Fruit fly (Drosophila melanogaster): ENCODE measurements around the gene CG44038.

The CG44038 gene

DNA sequence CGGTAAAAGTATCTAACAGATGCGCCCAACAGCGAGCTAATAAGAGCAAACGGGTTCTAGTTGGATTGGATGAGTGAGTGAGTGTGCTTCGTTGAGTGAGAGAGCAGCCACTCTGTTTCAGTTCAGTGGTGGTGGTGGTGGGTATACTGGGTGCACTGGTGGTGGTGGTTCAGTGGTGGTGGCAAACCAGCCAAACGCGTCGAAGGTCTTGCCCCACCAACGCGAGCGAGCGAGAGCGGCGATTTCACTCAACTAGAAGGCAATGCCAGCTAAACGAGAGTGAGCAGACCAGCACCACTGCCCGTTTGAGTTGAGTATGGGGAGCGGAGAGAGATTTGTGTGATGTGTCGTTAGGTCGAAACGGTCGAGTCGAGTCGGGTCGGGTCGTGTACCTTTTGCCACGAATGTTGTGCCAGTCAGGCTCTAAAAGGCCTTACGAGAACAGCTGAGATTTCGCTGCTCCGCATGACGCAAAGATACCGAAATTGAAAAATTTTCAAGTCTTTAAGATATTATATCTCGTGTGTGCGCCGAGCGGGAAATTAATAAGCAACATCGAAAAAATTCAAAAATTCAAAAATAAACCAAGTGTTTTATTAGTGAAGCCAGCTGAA is 20.1 kb downstream of the CG44038 start (continued):
- TF ChIP-seq Nf-YC (tag; optimal IDR thresholded peaks at IDR 0.05), result peak; percentile 98
- TF ChIP-seq CG11247 (GFP tag; IDR thresholded peaks at IDR 0.05), result no peak
- peak; percentile 70 for TF ChIP-seq Scr (GFP tag; IDR thresholded peaks at IDR 0.05; ENCODE audit: partially characterized antibody)
- TF ChIP-seq sob (GFP tag; IDR thresholded peaks at IDR 0.05), result peak; percentile 42; the same call in 1 of the 2 replicates
- peak in 1 of 2 experiments; percentile 98 for TF ChIP-seq Hr78 (GFP tag; optimal IDR thresholded peaks at IDR 0.05)
- no peak for TF ChIP-seq CG11696 (GFP tag; IDR thresholded peaks at IDR 0.05)
- peak; percentile 54 for TF ChIP-seq CTCF (GFP tag; optimal IDR thresholded peaks at IDR 0.05)
- peak; percentile 65 for TF ChIP-seq ato (GFP tag; IDR thresholded peaks at IDR 0.05; ENCODE audit: partially characterized antibody)
- TF ChIP-seq sna (GFP tag; IDR thresholded peaks at IDR 0.05; ENCODE audit: partially characterized antibody), result peak; percentile 53
- TF ChIP-seq CG3838 (GFP tag; optimal IDR thresholded peaks at IDR 0.05), result no peak
- peak; percentile 55; the same call in 1 of the 3 replicates for TF ChIP-seq CG16813 (GFP tag; IDR thresholded peaks at IDR 0.05; ENCODE audit: partially characterized antibody)
- no peak for TF ChIP-seq Tbp (GFP tag; optimal IDR thresholded peaks at IDR 0.05)
- no peak for TF ChIP-seq Sry-β (GFP tag; optimal IDR thresholded peaks at IDR 0.05)
- no peak for TF ChIP-seq peb (GFP tag; IDR thresholded peaks at IDR 0.05)
- TF ChIP-seq Adf1 (GFP tag; IDR thresholded peaks at IDR 0.05), result peak; percentile 48; the same call in 1 of the 2 replicates
- peak; percentile 42 for TF ChIP-seq jing (GFP tag; optimal IDR thresholded peaks at IDR 0.05)
- peak; percentile 14 for TF ChIP-seq HmgZ (tag; optimal IDR thresholded peaks at IDR 0.05)
- peak; percentile 72 for TF ChIP-seq Drgx (GFP tag; IDR thresholded peaks at IDR 0.05)
- TF ChIP-seq danr (GFP tag; IDR thresholded peaks at IDR 0.05), result no peak
- TF ChIP-seq CG12071 (GFP tag; optimal IDR thresholded peaks at IDR 0.05), result peak; percentile 66
- TF ChIP-seq chinmo (GFP tag; IDR thresholded peaks at IDR 0.05; ENCODE audit: partially characterized antibody), result peak; percentile 93
- TF ChIP-seq Awh (GFP tag; IDR thresholded peaks at IDR 0.05), result no peak
- peak; percentile 46; the same call in 1 of the 3 replicates for TF ChIP-seq zen2 (GFP tag; IDR thresholded peaks at IDR 0.05; ENCODE audit: partially characterized antibody)
- TF ChIP-seq inv (GFP tag; IDR thresholded peaks at IDR 0.05; ENCODE audit: partially characterized antibody), result peak; percentile 69; the same call in 1 of the 2 replicates
- peak; percentile 89 for TF ChIP-seq CG6175 (GFP tag; IDR thresholded peaks at IDR 0.05)
- no peak for TF ChIP-seq lbe (GFP tag; optimal IDR thresholded peaks at IDR 0.05)
- no peak for TF ChIP-seq Hey (tag; optimal IDR thresholded peaks at IDR 0.05)
- no peak for TF ChIP-seq CG13624 (GFP tag; optimal IDR thresholded peaks at IDR 0.05)
- no peak for TF ChIP-seq Optix (GFP tag; IDR thresholded peaks at IDR 0.05)
- peak; percentile 99 for TF ChIP-seq Nf-YB (GFP tag; optimal IDR thresholded peaks at IDR 0.05)
- TF ChIP-seq nerfin-2 (GFP tag; IDR thresholded peaks at IDR 0.05; ENCODE audit: partially characterized antibody), result peak; percentile 65; the same call in 1 of the 2 replicates
- TF ChIP-seq mirr (GFP tag; optimal IDR thresholded peaks at IDR 0.05), result peak; percentile 12
- peak; percentile 44; the same call in 1 of the 2 replicates for TF ChIP-seq hbn (GFP tag; IDR thresholded peaks at IDR 0.05; ENCODE audit: partially characterized antibody)
- peak; percentile 4 for TF ChIP-seq gcm (GFP tag; optimal IDR thresholded peaks at IDR 0.05)
- peak; percentile 76 for TF ChIP-seq CG42726 (GFP tag; IDR thresholded peaks at IDR 0.05; ENCODE audit: partially characterized antibody)
- TF ChIP-seq Opbp (GFP tag; IDR thresholded peaks at IDR 0.05; ENCODE audit: partially characterized antibody), result peak; percentile 81; the same call in 2 of the 3 replicates
- TF ChIP-seq dan (GFP tag; IDR thresholded peaks at IDR 0.05), result no peak
- peak; percentile 94 for TF ChIP-seq Bgb (GFP tag; IDR thresholded peaks at IDR 0.05; ENCODE audit: partially characterized antibody)

dm6 chr3R:12285589-12285988 is 24.8 kb downstream of the CG44038 start:
- no peak for TF ChIP-seq B-H1 (GFP tag; IDR thresholded peaks at IDR 0.05)

Measured in whole organism, embryonic.